Fruit fly (Drosophila melanogaster) whole organism: ENCODE data around the gene RpL4.
A peak's percentile ranks its signal among the peaks of the same experiment; 100 is the strongest.

Source experiments
- CG8478 ChIP-seq: fragments of >200 bp; optimal IDR thresholded peaks from 2 replicates; lab custom pipeline; 2018; ENCODE audit warnings: inconsistent platforms
- Dll ChIP-seq: fragments of >200 bp; optimal IDR thresholded peaks from 2 replicates; lab custom pipeline; 2017
- EcR ChIP-seq, 2 experiments: fragments of >200 bp; optimal IDR thresholded peaks; 2 replicates each; lab custom pipeline; 2017; ENCODE audit warnings: missing biosample characterization in 2 of 2, missing genetic modification characterization in 2 of 2, missing genetic modification reagents in 2 of 2
- pan ChIP-seq: fragments of >200 bp; optimal IDR thresholded peaks from 2 replicates; lab custom pipeline; 2017
- psq ChIP-seq: fragments of >200 bp; optimal IDR thresholded peaks from 2 replicates; lab custom pipeline; 2017
- usp ChIP-seq: fragments of >200 bp; optimal IDR thresholded peaks from 2 replicates; lab custom pipeline; 2017; ENCODE audit warnings: missing biosample characterization, missing genetic modification characterization, mixed read lengths

Gene RpL4

DNA sequence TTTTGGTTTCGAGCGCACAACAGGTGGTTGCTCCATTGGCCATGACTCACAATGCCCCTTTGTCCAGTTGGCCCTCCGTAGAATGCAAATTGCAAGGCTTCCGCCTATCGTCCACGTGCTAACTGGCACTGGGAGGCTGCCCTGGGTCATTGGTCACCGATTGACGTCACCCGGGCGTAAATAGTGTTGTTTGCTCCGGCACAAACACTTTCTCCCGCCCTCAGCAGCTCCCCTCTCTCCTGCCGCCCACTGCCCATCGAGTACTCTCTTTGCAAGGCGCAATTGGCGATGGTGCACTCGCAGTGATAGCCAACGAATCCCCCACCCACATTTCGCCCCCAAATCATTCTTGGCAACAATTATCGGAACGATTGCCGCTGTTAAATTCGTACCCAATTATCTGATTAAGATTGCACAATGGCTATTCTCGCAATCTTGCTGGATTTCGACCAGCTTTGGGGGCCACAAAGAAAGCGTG, 4.2 kb downstream of the RpL4 start:
- no peak for TF ChIP-seq usp (GFP tag; lab: Kevin White, UChicago)
- TF ChIP-seq psq (lab: Kevin White, UChicago), result no peak
- TF ChIP-seq EcR (GFP tag; optimal IDR thresholded peaks at IDR 0.05; lab: Kevin White, UChicago), result no peak
- no peak for TF ChIP-seq CG8478
- no peak for TF ChIP-seq Dll (lab: Kevin White, UChicago)
- no peak for TF ChIP-seq pan

DNA sequence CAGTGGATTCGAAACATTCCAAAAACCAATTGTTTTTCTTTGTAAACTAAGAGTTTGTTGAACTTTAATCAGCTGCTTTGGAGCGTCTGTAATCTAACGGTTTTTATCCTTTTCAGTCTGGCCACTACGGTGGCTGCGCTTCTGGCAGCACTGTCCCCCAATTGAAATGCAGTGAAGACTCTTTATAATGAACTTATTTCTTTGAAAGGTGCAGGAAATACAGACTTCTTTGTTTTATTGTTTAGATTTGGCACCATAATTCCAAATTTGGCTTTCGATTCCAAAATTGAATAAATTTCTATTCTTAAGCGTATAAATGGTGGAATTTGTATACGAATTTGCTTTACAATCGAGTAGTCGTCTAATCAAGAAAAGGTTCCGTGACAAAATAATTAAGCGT, 5.5 kb downstream of the RpL4 start, which contains the start of gene nenya:
Gene nenya, minus strand, starts transcription at position 35 of the 400 bp plus-strand sequence.
- no peak for TF ChIP-seq pan
- no peak for TF ChIP-seq CG8478
- no peak for TF ChIP-seq EcR (GFP tag; optimal IDR thresholded peaks at IDR 0.05; lab: Kevin White, UChicago)
- TF ChIP-seq psq (lab: Kevin White, UChicago), result no peak
- TF ChIP-seq usp (GFP tag; lab: Kevin White, UChicago), result no peak
- TF ChIP-seq Dll (lab: Kevin White, UChicago), result no peak

DNA sequence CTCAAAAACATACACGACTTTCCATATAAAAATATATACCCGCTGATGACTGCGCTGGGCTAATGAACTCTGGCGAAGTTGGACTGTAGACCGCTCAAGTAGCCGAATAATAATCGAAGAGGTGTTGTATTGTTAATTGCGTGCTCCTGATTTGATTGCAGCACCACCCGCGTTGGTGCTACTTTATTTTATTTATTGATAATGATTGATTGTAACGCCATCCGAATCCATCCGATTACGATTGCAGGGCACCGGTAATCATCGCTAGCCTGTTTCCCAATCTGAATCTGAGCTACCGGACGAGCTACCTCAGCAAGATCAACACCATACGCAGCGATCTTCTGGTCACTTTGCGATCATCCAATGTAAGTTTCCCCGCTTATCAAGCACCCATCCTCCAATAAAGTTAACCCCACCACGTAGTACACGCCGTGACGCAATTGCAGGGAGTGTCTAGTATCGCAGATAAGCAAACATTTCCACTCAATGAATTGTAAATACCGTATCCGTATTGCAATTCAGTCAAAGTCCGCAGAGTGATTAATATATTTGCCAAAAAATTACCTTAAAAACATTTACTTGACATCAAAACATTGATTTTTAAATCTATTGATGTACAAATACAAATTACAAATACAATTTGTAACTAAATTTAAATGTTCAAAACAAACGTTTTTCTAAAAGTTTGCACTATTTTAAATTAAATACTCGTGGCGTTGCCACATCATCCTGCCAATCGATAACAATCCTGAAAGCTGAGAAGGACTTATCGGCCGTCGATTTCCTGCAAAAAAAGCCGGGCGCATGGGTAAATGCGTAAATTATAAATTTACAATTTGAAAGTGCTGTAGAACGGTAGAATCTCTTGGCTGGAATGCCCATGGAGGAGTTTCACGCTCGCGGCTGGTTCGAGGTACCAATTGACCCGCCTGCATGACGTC, 6.6 kb downstream of the RpL4 start:
- no peak for TF ChIP-seq CG8478

DNA sequence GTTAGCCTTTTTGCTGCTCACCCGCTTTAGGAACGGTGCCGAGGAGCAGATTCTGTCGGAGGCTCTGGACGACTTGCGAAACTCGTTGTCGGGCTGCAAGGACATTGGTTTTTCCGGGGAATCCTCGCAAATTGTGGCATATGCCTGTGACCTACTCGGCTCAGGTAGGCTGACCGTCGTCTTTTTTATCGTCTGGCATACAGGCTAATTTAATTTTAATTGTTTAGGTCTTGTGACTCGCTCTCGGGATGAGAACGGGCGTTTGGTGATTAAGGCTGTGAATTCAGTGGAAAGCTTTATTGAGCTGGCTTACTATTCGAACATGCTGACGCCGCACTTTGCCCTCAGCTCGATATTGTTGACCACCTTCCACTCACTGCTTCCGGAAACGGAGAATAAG, 8.8 kb downstream of the RpL4 start:
- TF ChIP-seq CG8478 (no peak), usp (GFP tag; lab: Kevin White, UChicago) (no peak), pan (no peak), Dll (lab: Kevin White, UChicago) (no peak), psq (lab: Kevin White, UChicago) (no peak), EcR (GFP tag; optimal IDR thresholded peaks at IDR 0.05; lab: Kevin White, UChicago) (no peak)

DNA sequence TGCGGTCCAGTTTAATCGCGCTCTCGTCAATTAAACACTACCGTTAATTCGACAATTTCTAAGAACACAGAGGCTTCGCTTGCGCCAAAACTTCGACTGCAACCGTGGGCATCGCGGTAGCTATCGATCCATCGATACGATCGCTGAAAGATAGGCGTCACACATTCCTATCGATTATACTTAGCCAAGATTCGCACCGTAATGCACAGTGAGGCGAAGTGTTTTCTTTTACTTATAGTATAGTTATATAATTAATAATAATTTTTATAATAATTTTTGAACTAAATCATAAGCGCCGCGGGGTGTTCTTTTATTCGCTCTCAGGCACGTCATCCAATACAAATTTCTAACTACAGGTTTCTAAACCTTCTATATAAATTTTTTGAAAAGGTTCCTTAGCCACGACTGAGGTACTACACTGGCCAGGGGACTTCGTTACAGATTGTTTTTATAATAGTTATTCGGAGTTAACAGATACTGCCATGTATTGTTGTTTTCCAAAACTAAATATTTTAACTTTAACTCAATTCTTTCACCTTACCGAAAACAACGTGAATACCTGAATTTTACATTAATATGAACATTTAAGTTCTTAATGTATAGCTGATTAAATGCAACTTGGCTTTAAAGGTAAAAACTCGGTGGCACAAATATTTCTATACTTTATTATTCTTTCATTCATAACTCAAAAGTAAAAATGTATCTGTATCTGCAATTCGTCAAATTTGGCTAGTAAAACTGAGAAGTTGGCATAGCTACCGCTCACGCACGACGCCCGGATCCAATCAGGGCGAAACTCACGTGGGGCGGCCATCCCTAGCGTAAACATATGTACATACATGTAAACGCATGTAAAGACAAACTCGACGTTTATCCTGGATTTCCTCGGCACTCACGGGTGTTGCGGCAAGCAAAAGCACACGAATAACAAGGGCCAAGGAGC, 15.4 kb downstream of the RpL4 start, which contains the start of the genes NSD and BOD1:
Gene NSD, minus strand, starts transcription at position 102 of the 943 bp plus-strand sequence.
Gene BOD1, plus strand, starts transcription at position 494 of the 943 bp plus-strand sequence.
- TF ChIP-seq usp (GFP tag; lab: Kevin White, UChicago) (no peak), EcR (GFP tag; optimal IDR thresholded peaks at IDR 0.05; lab: Kevin White, UChicago) (no peak), CG8478 (no peak), Dll (lab: Kevin White, UChicago) (no peak), psq (lab: Kevin White, UChicago) (no peak), pan (no peak)

DNA sequence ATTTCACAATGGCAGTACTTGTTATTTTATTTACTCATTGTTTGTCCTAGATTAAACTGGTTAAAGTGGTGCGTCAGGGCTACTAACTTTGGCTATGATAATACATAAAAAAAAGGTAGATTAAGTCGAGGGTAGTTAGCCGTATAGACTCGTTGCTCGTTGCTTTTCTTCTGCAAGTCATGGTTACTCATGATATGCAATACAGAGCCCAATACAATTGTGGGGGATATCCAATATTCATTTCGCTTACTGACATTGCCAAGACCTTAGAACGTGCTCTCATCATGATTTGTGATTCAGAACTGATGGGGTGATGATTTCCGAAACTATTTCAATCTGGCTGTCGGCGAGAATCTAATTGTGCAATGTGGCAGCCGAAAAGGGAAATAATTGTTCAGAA, 22.8 kb downstream of the RpL4 start:
- no peak for TF ChIP-seq CG8478
- TF ChIP-seq EcR (GFP tag; optimal IDR thresholded peaks at IDR 0.05; lab: Kevin White, UChicago), result no peak
- no peak for TF ChIP-seq pan
- no peak for TF ChIP-seq usp (GFP tag; lab: Kevin White, UChicago)
- TF ChIP-seq psq (lab: Kevin White, UChicago), result no peak
- TF ChIP-seq Dll (lab: Kevin White, UChicago), result no peak

DNA sequence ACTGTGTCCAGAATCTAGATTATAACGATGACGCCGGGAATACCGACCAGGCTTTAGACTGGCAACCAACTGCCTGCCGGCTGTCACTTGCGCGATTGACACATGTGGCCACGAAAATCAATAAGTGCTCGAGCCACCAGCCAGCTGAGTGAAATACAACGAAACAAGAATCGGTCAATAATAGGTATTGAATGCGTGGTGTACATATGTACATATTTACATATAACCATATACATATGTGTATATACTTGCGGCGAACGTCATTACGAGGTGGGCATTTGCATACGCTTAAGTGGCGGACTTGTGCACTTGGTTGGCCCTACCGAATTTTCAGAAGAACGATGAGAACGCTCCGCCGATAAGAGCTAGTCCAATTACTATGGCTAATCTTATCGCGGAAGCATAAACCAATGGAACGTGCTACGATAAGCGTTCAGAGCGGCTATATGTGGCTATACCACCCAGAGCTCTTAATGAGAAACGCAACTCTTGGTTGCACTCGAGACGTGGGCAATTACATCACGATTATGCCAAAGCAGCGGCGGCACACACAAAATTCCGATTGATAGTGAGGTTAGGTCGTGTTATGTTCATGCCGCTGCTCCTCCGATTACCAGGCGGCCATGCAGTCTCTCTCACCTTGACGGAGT, 24.1 kb downstream of the RpL4 start:
- TF ChIP-seq usp (GFP tag; lab: Kevin White, UChicago) (no peak), pan (peak; percentile 4), EcR (GFP tag; optimal IDR thresholded peaks at IDR 0.05; lab: Kevin White, UChicago) (no peak)

DNA sequence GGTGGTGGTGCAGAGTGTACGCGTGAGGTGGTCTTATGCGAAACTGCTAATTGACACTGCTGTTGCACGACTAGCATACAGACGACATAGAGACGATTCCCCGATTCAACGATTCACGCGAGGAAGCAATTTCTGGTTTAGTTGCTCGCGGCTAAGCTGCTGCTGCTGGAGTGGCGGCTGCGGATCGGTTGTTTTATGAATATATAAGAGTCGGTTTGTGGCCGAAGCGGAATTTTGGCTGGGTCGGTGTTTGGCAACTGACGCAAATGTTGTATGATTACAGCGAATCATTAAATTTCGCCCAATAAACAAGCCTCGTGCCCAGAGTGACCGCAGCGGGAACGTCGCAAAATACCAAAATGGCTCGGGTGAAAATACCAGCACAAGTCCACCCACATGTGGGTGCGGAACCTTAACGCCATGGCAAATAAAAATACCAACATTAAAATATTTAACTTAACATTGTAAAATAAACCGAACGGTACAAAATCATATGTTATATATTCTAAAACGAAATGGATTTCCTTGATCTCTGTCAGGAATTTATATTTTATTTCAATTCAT, 25.1 kb downstream of the RpL4 start, which contains the start of gene mfrn:
Gene mfrn, minus strand, starts transcription at position 340 of the 564 bp plus-strand sequence.
- TF ChIP-seq CG8478 (no peak), psq (lab: Kevin White, UChicago) (no peak), usp (GFP tag; lab: Kevin White, UChicago) (no peak), EcR (GFP tag; optimal IDR thresholded peaks at IDR 0.05; lab: Kevin White, UChicago) (no peak), pan (no peak), Dll (lab: Kevin White, UChicago) (no peak)

DNA sequence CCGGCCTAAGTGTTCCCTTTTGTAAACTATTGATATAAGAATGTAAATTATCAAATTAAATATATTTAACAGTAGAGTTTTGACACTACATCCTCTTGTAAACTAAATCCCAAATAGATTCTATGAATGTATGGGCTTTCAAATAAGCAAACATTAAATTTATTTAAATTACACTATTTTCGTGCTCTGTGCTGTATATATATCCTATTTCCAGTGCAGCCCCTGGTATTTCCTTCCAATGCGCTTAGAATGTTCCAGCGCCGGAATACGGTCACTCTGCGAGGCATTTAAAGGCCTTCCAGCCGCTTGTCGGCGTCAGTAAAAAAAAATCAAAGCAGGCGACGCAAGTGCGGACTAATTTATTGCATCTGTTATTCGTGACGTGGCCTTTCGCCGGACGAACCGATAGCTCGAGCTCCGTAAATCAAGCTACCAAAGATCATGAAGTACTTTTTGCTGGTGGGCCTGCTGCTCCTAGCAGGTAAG, 25.8 kb downstream of the RpL4 start, which contains the start of gene Gp93:
Gene Gp93, plus strand, starts transcription at position 291 of the 486 bp plus-strand sequence.
- TF ChIP-seq pan, result no peak

DNA sequence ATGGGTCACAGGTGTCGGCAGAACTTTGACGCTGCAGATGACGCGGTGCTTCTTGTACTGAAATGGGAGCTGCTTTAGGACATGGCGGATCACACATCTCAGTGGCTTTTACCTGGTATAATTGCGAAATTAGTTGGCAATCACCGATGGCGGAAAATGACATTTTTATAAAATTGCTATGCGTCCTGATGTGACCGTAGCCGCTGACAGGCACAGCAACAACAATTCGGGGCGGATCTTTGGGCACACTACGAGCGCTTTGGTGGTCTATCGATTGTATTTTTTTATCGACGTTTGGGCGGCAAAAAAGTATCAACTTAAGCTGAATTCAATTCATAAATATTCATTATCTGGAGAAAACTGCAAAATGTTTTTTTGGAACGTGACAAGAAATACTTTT, 31.3 kb downstream of the RpL4 start, which contains the start of gene CG4951:
Gene CG4951, minus strand, starts transcription at position 223 of the 400 bp plus-strand sequence.
- TF ChIP-seq pan, result no peak
- TF ChIP-seq Dll (lab: Kevin White, UChicago), result no peak
- TF ChIP-seq CG8478, result no peak
- no peak for TF ChIP-seq usp (GFP tag; lab: Kevin White, UChicago)
- TF ChIP-seq psq (lab: Kevin White, UChicago), result no peak
- no peak for TF ChIP-seq EcR (GFP tag; optimal IDR thresholded peaks at IDR 0.05; lab: Kevin White, UChicago)

DNA sequence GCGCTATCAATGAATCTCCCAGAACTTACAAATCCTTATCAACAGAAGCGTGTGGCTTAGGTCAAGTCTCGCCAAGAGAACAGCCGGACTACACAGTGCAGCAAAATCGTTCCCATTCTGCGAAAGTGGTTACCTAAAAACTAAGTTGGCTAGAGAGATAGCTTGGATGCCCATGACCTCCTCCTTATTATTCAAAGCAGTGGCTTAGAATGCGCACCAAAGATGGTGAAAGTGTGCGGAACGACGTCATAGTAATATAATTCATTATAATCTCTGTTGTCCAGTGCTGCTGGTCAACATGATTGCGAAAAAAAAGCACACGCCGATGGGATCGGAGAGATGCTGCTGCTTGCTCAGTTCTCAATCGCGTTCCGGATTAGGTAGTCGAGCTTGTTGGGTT, 31.9 kb downstream of the RpL4 start, which contains the start of gene Nep7:
Gene Nep7, plus strand, starts transcription at position 385 of the 400 bp plus-strand sequence.
- no peak for TF ChIP-seq EcR (GFP tag; optimal IDR thresholded peaks at IDR 0.05; lab: Kevin White, UChicago)
- TF ChIP-seq CG8478, result no peak
- TF ChIP-seq Dll (lab: Kevin White, UChicago), result no peak
- TF ChIP-seq psq (lab: Kevin White, UChicago), result no peak
- no peak for TF ChIP-seq pan
